Worm (Caenorhabditis elegans): ENCODE data around the gene F58F12.2.

DNA sequence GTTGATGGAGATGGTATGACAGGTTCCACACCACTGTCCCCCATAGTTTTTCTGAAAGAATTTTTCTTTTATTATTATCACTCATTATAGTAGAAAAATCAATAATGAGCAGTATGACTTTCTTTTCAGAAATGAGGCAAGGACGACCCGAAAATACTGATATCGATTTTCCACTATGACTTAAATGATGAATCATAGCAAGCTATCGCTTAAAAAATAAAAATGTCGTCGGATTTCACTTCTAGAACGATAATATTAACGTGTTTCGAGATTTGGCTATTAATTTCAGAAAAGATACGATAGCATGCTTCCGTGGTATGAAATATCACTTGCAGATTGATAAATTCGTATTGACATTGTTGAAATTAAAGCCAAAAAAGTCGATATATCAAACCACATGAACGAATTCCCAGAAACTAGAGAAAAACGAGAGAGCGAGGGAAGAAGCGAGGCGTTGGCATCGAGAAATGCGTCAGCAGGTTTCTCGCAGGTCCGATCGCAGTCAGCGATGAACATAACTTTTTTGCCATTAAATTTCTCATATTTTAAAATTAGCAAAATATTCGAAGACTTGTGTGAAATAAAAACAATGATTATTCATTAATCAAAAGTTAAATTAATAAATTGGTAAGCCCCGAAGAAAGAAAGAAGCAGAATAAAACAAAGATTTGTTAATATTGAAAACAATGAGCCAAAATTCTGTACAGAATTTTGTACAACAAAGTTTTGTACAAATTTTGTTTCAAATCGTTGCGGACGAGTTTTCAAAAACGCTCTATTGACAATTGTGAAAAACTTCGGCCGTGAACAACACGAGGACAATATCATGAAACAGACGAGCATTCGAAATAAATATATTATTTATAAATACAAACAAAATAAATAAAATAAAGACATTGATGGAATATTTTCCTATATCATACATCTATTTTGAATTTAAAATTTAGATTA lies 32.2 kb downstream of the F58F12.2 start, which contains the start of gene C32D5.11:
- peak; percentile 33 for TF ChIP-seq lin-54 (GFP tag; optimal IDR thresholded peaks at IDR 0.05)
- TF ChIP-seq him-1 (tag; optimal IDR thresholded peaks at IDR 0.05): no peak
- no peak for TF ChIP-seq tbx-9 (tag; optimal IDR thresholded peaks at IDR 0.05; ENCODE audit: borderline replicate concordance)
- no peak for TF ChIP-seq ztf-22 (GFP tag; optimal IDR thresholded peaks at IDR 0.05)
- no peak for TF ChIP-seq Y95B8A.8 (GFP tag; IDR thresholded peaks at IDR 0.05)
- TF ChIP-seq lag-1 (GFP tag; IDR thresholded peaks at IDR 0.05): no peak

Data from whole organism, young adult.